Worm (Caenorhabditis elegans): ENCODE measurements around the gene ZK813.6.

DNA sequence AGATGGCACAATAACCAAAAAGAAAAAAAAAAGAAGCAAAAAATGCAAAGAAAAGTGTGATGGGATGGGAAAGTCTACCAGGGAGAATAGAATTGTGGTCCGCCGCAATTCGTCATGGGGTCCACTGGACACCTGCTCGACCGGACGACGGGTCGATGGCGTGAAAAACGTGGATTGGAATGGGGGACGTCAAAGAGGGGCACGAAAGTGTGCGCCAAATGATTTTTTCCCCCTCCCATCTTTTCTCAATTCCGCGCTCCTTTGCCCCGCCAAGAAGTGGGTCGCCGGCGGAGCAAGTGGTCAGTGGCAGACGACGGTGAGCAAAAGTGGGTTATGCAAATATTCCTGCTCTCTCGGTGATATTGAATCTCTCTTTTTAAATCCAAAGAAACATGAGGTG is 43.3 kb downstream of the ZK813.6 start:
- TF ChIP-seq ama-1 (optimal IDR thresholded peaks at IDR 0.05): no peak
- TF ChIP-seq scrt-1 (GFP tag; IDR thresholded peaks at IDR 0.05): no peak
- no peak for TF ChIP-seq tbx-37 (GFP tag; conservative IDR thresholded peaks at IDR 0.05)
- no peak for TF ChIP-seq hnd-1 (tag; optimal IDR thresholded peaks at IDR 0.05)
- no peak for TF ChIP-seq flt-1 (GFP tag; IDR thresholded peaks at IDR 0.05)
- TF ChIP-seq hmbx-1 (tag; optimal IDR thresholded peaks at IDR 0.05): no peak
- no peak for TF ChIP-seq aly-1 (tag; optimal IDR thresholded peaks at IDR 0.05)
- no peak for TF ChIP-seq ceh-13 (GFP tag; optimal IDR thresholded peaks at IDR 0.05)
